Worm (Caenorhabditis elegans) whole organism, L4 larva: ENCODE data around the gene asp-18.

Experiments
- T26A8.4 ChIP-seq: fragments of 200-800 bp; sonication (Bioruptor generic); IDR thresholded peaks from 2 replicates; pipeline ENCODE4 v1.3.6; 2022; ENCODE audit warnings: missing genetic modification characterization, missing compliant biosample characterization
- nhr-25 ChIP-seq: sonication (generic microtip); optimal IDR thresholded peaks from 2 replicates; lab custom pipeline; 2017; ENCODE audit warnings: missing genetic modification characterization, mild to moderate bottlenecking, missing compliant biosample characterization, antibody characterized with exemption, moderate library complexity, borderline replicate concordance; ENCODE audit not compliant: insufficient read depth
- unc-130 ChIP-seq: sonication (generic microtip); optimal IDR thresholded peaks from 2 replicates; lab custom pipeline; 2016; ENCODE audit warnings: missing genetic modification reagents, missing genetic modification characterization, missing compliant biosample characterization

DNA sequence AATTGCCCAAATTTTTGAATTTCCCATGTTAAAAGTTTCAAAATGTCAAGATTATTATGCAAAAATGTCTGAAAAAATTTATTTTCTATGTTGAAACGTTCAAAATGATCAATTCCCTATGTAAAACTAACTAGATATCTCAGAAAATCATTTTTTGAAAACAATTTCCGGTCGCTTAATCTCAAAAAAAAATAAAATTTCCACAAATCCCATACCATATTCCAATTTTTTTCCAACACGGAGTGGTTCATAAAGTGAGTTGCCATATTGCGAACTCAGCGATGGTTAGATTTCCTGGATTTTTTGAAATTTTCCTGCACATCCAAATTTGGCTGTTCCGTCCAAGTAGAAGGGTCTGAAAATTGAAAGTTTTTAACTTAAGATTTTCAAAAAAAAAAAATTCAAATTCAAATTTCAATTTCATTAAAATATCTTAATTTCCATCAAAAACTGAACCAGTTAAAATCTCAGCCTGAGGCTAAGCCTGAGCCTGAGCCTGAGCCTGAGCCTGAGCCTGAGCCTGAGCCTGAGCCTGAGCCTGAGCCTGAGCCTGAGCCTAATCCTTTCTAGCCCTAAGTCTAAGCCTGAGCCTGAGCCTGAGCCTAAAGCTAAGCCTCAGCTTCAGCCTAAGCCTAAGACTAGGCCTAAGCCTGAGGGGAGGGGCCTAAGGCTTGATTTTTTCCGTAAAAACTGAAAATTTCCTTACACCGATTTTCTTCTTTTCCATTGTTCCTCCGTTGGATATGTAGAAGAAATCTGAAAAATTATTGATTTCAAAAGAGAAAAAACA, 8.8 kb downstream of the asp-18 start:
- no peak for TF ChIP-seq nhr-25
- TF ChIP-seq T26A8.4, result no peak
- no peak for TF ChIP-seq unc-130 (GFP tag; lab: Kevin White, UChicago)
